Worm (Caenorhabditis elegans): ENCODE data around the gene Y17G7B.21.

Y17G7B.21 gene

ce11 chrII:11980110-11980509 is 2.6 kb upstream of the Y17G7B.21 start:
- TF ChIP-seq ztf-6 (GFP tag; IDR thresholded peaks at IDR 0.05), result no peak; the same call in 1 of the 2 replicates
- peak; percentile 62 for TF ChIP-seq B0035.1 (tag; optimal IDR thresholded peaks at IDR 0.05)
- TF ChIP-seq madf-10 (tag; optimal IDR thresholded peaks at IDR 0.05), result peak; percentile 85
- peak; percentile 28 for TF ChIP-seq nhr-80 (tag; optimal IDR thresholded peaks at IDR 0.05)
- TF ChIP-seq egl-44 (GFP tag; IDR thresholded peaks at IDR 0.05), result no peak
- TF ChIP-seq Y53F4B.3 (GFP tag; IDR thresholded peaks at IDR 0.05), result peak; percentile 70; the same call in 1 of the 2 replicates
- TF ChIP-seq repo-1 (tag; optimal IDR thresholded peaks at IDR 0.05), result peak; percentile 13
- no peak for TF ChIP-seq atf-7 (tag; optimal IDR thresholded peaks at IDR 0.05)
- TF ChIP-seq hmg-20 (GFP tag; IDR thresholded peaks at IDR 0.05), result no peak
- peak; percentile 98 for TF ChIP-seq hmg-1.2 (GFP tag; IDR thresholded peaks at IDR 0.05)
- TF ChIP-seq T26A5.8 (tag; optimal IDR thresholded peaks at IDR 0.05), result no peak
- no peak for TF ChIP-seq mxl-1 (tag; optimal IDR thresholded peaks at IDR 0.05)
- TF ChIP-seq cebp-2 (GFP tag; IDR thresholded peaks at IDR 0.05), result no peak
- TF ChIP-seq nfya-1 (tag; optimal IDR thresholded peaks at IDR 0.05; ENCODE audit: borderline replicate concordance, insufficient read depth), result no peak
- peak; percentile 71 for TF ChIP-seq ztf-18 (tag; optimal IDR thresholded peaks at IDR 0.05)
- TF ChIP-seq Y79H2A.3 (GFP tag; conservative IDR thresholded peaks at IDR 0.05), result no peak
- TF ChIP-seq athp-1 (tag; optimal IDR thresholded peaks at IDR 0.05), result peak; percentile 89
- peak; percentile 74 for TF ChIP-seq pha-4 (tag; optimal IDR thresholded peaks at IDR 0.05)
- TF ChIP-seq ceh-40 (GFP tag; IDR thresholded peaks at IDR 0.05), result no peak
- peak; percentile 96 for TF ChIP-seq tlf-1 (GFP tag; optimal IDR thresholded peaks at IDR 0.05)
- TF ChIP-seq akir-1 (GFP tag; optimal IDR thresholded peaks at IDR 0.05), result no peak
- no peak for TF ChIP-seq rpc-1 (optimal IDR thresholded peaks at IDR 0.05)
- TF ChIP-seq rpc-1 (tag; optimal IDR thresholded peaks at IDR 0.05), result no peak
- TF ChIP-seq unc-62 (GFP tag; optimal IDR thresholded peaks at IDR 0.05), result no peak
- TF ChIP-seq F37B4.10 (GFP tag; IDR thresholded peaks at IDR 0.05), result no peak
- TF ChIP-seq C17E4.6 (GFP tag; IDR thresholded peaks at IDR 0.05), result peak; percentile 71
- TF ChIP-seq let-526 (GFP tag; IDR thresholded peaks at IDR 0.05), result no peak
- TF ChIP-seq rcor-1 (GFP tag; IDR thresholded peaks at IDR 0.05), result no peak
- TF ChIP-seq zim-3 (tag; optimal IDR thresholded peaks at IDR 0.05), result no peak
- TF ChIP-seq ama-1 (optimal IDR thresholded peaks at IDR 0.05), result no peak
- no peak for TF ChIP-seq ama-1 (GFP tag; optimal IDR thresholded peaks at IDR 0.05)
- TF ChIP-seq ceh-91 (GFP tag; IDR thresholded peaks at IDR 0.05), result peak; percentile 92
- TF ChIP-seq ZK185.1 (tag; optimal IDR thresholded peaks at IDR 0.05; ENCODE audit: poor library complexity, severe bottlenecking), result no peak
- TF ChIP-seq C06A6.2 (GFP tag; conservative IDR thresholded peaks at IDR 0.05), result no peak
- no peak for TF ChIP-seq nfya-2 (GFP tag; IDR thresholded peaks at IDR 0.05)
- peak; percentile 25 to 80 for TF ChIP-seq let-607 (tag; optimal IDR thresholded peaks at IDR 0.05)
- TF ChIP-seq lag-1 (GFP tag; IDR thresholded peaks at IDR 0.05), result no peak
- TF ChIP-seq nfyb-1 (GFP tag; IDR thresholded peaks at IDR 0.05), result peak; percentile 84; the same call in 1 of the 2 replicates
- peak; percentile 85; the same call in 1 of the 2 replicates for TF ChIP-seq pbrm-1 (GFP tag; IDR thresholded peaks at IDR 0.05)
- TF ChIP-seq bed-2 (GFP tag; IDR thresholded peaks at IDR 0.05), result no peak
- TF ChIP-seq Y67H2A.10 (GFP tag; conservative IDR thresholded peaks at IDR 0.05), result peak; percentile 91
- peak; percentile 68 for TF ChIP-seq B0336.3 (GFP tag; IDR thresholded peaks at IDR 0.05)
- no peak for TF ChIP-seq attf-3 (GFP tag; conservative IDR thresholded peaks at IDR 0.05)
- peak; percentile 44 for TF ChIP-seq unc-130 (GFP tag; optimal IDR thresholded peaks at IDR 0.05)
- no peak for TF ChIP-seq dox-1 (GFP tag; IDR thresholded peaks at IDR 0.05)
- no peak for TF ChIP-seq ztf-22 (GFP tag; optimal IDR thresholded peaks at IDR 0.05)
- peak; percentile 92 for TF ChIP-seq B0019.2 (GFP tag; conservative IDR thresholded peaks at IDR 0.05)
- TF ChIP-seq fkh-3 (tag; optimal IDR thresholded peaks at IDR 0.05), result no peak
- TF ChIP-seq sptf-2 (GFP tag; optimal IDR thresholded peaks at IDR 0.05), result no peak
- TF ChIP-seq die-1 (tag; optimal IDR thresholded peaks at IDR 0.05), result no peak
- TF ChIP-seq somi-1 (GFP tag; optimal IDR thresholded peaks at IDR 0.05), result no peak

Data from whole organism, young adult.